Fruit fly (Drosophila melanogaster): ENCODE results near the gene Rbp9.

Rbp9 gene

DNA sequence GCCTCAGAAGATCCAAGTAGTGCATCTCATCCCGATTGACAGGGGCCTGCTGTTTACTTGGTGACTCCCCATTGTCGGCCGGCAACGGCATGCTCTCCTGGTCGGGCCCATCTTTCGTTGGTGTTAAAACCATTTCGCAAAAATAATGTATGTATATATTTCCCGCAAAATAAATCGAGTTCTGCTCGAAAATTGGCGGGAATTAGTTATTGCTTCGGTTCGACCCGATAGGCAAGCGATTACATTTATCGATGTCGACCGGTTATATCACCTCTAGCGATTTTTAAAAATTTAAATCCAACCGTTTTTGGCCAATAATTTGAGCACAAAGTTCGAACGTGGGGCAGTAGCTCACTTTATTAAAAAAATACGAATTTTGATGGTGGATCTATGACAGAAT lies 14.9 kb downstream of the Rbp9 start, which contains the start of gene Ts (continued):
- TF ChIP-seq chm (GFP tag; IDR thresholded peaks at IDR 0.05) (no peak), Drgx (GFP tag; IDR thresholded peaks at IDR 0.05) (no peak), onecut (GFP tag; IDR thresholded peaks at IDR 0.05) (no peak), Bgb (GFP tag; IDR thresholded peaks at IDR 0.05; ENCODE audit: partially characterized antibody) (peak; percentile 88), CG12942 (GFP tag; optimal IDR thresholded peaks at IDR 0.05) (no peak), Fer1 (GFP tag; optimal IDR thresholded peaks at IDR 0.05) (no peak), CG11696 (GFP tag; IDR thresholded peaks at IDR 0.05) (no peak), CG34376 (GFP tag; optimal IDR thresholded peaks at IDR 0.05) (no peak), CG1602 (GFP tag; optimal IDR thresholded peaks at IDR 0.05) (no peak), CG16863 (GFP tag; optimal IDR thresholded peaks at IDR 0.05) (no peak), CG4820 (GFP tag; optimal IDR thresholded peaks at IDR 0.05) (no peak), CG15011 (GFP tag; optimal IDR thresholded peaks at IDR 0.05) (no peak), CG31388 (GFP tag; optimal IDR thresholded peaks at IDR 0.05) (no peak), stc (GFP tag; IDR thresholded peaks at IDR 0.05) (no peak), CG2116 (GFP tag; optimal IDR thresholded peaks at IDR 0.05) (peak; percentile 96), Lpt (GFP tag; optimal IDR thresholded peaks at IDR 0.05) (no peak), CG16813 (GFP tag; IDR thresholded peaks at IDR 0.05; ENCODE audit: partially characterized antibody) (peak; percentile 57; the same call in 2 of the 3 replicates), CG9876 (GFP tag; optimal IDR thresholded peaks at IDR 0.05) (no peak), CG17385 (GFP tag; optimal IDR thresholded peaks at IDR 0.05) (no peak), CG13775 (GFP tag; optimal IDR thresholded peaks at IDR 0.05) (no peak), CG9609 (GFP tag; optimal IDR thresholded peaks at IDR 0.05) (no peak), CG11456 (GFP tag; IDR thresholded peaks at IDR 0.05) (no peak), aop (GFP tag; IDR thresholded peaks at IDR 0.05) (no peak), CG4707 (GFP tag; optimal IDR thresholded peaks at IDR 0.05) (no peak), CG7963 (GFP tag; IDR thresholded peaks at IDR 0.05; ENCODE audit: partially characterized antibody) (peak; percentile 63; the same call in 2 of the 3 replicates), shn (GFP tag; optimal IDR thresholded peaks at IDR 0.05) (no peak), D (optimal IDR thresholded peaks at IDR 0.05) (no peak), D (GFP tag; optimal IDR thresholded peaks at IDR 0.05) (no peak), CG6175 (GFP tag; IDR thresholded peaks at IDR 0.05) (no peak), CG3281 (GFP tag; optimal IDR thresholded peaks at IDR 0.05) (no peak), CG32532 (GFP tag; IDR thresholded peaks at IDR 0.05) (no peak), HmgD (GFP tag; optimal IDR thresholded peaks at IDR 0.05) (no peak), CG9437 (GFP tag; optimal IDR thresholded peaks at IDR 0.05) (no peak), gro (GFP tag; optimal IDR thresholded peaks at IDR 0.05) (no peak), CG1233 (GFP tag; optimal IDR thresholded peaks at IDR 0.05) (no peak), CG4404 (GFP tag; IDR thresholded peaks at IDR 0.05) (no peak), Dll (GFP tag; IDR thresholded peaks at IDR 0.05; ENCODE audit: partially characterized antibody) (peak; percentile 76), toy (GFP tag; IDR thresholded peaks at IDR 0.05) (no peak), trem (tag; optimal IDR thresholded peaks at IDR 0.05) (peak; percentile 58), sqz (GFP tag; optimal IDR thresholded peaks at IDR 0.05) (no peak), Kr (GFP tag; optimal IDR thresholded peaks at IDR 0.05) (no peak), CG10147 (GFP tag; optimal IDR thresholded peaks at IDR 0.05) (no peak), jumu (GFP tag; optimal IDR thresholded peaks at IDR 0.05) (no peak), amos (GFP tag; IDR thresholded peaks at IDR 0.05; ENCODE audit: partially characterized antibody) (peak; percentile 76; the same call in 1 of the 2 replicates), CG33213 (GFP tag; optimal IDR thresholded peaks at IDR 0.05) (no peak), fd64A (GFP tag; optimal IDR thresholded peaks at IDR 0.05) (no peak), tap (tag; optimal IDR thresholded peaks at IDR 0.05) (no peak), CrebB (tag; optimal IDR thresholded peaks at IDR 0.05) (no peak), Hr39 (optimal IDR thresholded peaks at IDR 0.05) (no peak), CG2202 (tag; optimal IDR thresholded peaks at IDR 0.05) (no peak), HLH4C (GFP tag; IDR thresholded peaks at IDR 0.05; ENCODE audit: partially characterized antibody) (peak; percentile 84), NK7.1 (GFP tag; optimal IDR thresholded peaks at IDR 0.05) (no peak), run (tag; optimal IDR thresholded peaks at IDR 0.05) (no peak)

Data from whole organism, embryonic.